Worm (Caenorhabditis elegans) whole organism, L3 larva: ENCODE measurements around the gene R03E9.2.

Source experiments
- ceh-82 ChIP-seq: fragments of 150-350 bp; optimal IDR thresholded peaks from 2 replicates; lab custom pipeline; 2014; ENCODE audit warnings: missing biosample characterization, missing genetic modification characterization
- elt-2 ChIP-seq: sonication (generic microtip); optimal IDR thresholded peaks from 2 replicates; lab custom pipeline; 2016; ENCODE audit warnings: missing genetic modification reagents, mild to moderate bottlenecking, missing genetic modification characterization, missing compliant biosample characterization
- pqm-1 ChIP-seq: fragments of 150-350 bp; optimal IDR thresholded peaks from 2 replicates; lab custom pipeline; 2017; ENCODE audit warnings: missing biosample characterization, missing genetic modification characterization, inconsistent platforms

DNA sequence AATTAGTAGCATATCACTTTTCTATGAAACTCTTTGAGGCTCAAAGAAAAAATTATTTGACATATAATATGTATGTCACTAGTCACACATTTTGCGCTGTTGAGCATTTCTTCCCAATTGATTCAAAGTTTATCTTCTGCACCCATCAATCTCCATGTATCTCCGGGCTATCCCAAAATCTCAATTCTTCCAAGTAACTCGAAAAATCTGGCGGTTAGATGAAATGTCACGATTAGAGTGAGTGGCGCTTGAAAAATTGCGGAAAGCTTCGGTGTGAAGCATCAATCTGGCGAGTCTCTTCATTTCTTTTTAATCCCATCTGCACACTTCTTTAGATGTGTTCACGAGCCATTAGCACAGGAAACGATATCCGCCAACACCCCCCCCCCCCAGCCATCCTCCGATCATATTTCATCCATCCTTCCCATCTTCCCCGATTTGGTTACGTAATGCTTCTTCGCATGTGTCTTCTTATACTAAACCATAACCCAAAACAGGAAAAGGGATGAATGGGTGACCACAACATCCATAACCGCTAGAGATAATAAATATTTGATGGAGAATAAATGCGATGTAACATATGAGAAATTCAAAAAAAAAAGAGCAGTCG is 44.0 kb downstream of the R03E9.2 start:
- TF ChIP-seq pqm-1 (tag; lab: Kevin White, UChicago) (no peak), elt-2 (tag; lab: Kevin White, UChicago) (no peak), ceh-82 (tag; lab: Kevin White, UChicago) (no peak)
